Worm (Caenorhabditis elegans): ENCODE results near the gene F16G10.2.

F16G10.2 gene

DNA sequence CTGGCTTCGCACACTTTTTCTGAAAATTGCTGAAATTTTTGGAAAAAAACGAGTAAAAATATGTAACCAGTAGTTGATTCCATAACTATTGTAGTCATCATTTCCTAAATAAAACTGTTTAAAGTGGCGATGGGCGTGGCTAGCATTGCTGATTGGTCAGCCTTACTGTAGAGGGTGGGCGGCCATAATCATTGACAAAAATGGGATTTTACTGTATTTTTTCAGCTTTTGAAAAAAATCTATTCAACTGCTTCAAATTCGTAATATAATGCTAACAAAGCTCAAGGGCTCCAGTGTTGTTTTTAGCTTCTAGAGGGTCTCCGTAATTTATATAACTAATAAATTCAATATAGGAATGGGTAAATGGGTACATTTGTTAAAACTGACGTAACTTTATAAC is 5.1 kb downstream of the F16G10.2 start, which contains the start of gene F16G10.7:
F16G10.7 (minus strand) TSS at position 101 of the 400 bp plus-strand sequence.
- no peak for TF ChIP-seq ama-1 (optimal IDR thresholded peaks at IDR 0.05)
- TF ChIP-seq scrt-1 (GFP tag; IDR thresholded peaks at IDR 0.05): no peak
- TF ChIP-seq F13C5.2 (tag; optimal IDR thresholded peaks at IDR 0.05): no peak
- no peak for TF ChIP-seq tbx-11 (GFP tag; IDR thresholded peaks at IDR 0.05)
- TF ChIP-seq sea-1 (GFP tag; conservative IDR thresholded peaks at IDR 0.05): no peak

- no peak for TF ChIP-seq pes-1 (GFP tag; IDR thresholded peaks at IDR 0.05)
- TF ChIP-seq aly-1 (tag; optimal IDR thresholded peaks at IDR 0.05): no peak
- no peak for TF ChIP-seq flt-1 (GFP tag; IDR thresholded peaks at IDR 0.05)
- TF ChIP-seq hmbx-1 (tag; optimal IDR thresholded peaks at IDR 0.05): no peak
- TF ChIP-seq tra-4 (tag; optimal IDR thresholded peaks at IDR 0.05): no peak
- TF ChIP-seq ceh-36 (tag; optimal IDR thresholded peaks at IDR 0.05): no peak
- no peak for TF ChIP-seq ets-7 (tag; optimal IDR thresholded peaks at IDR 0.05)
- TF ChIP-seq sea-1 (GFP tag; conservative IDR thresholded peaks at IDR 0.05): no peak
- TF ChIP-seq scrt-1 (GFP tag; IDR thresholded peaks at IDR 0.05): no peak
Measured at ce11 chrII:2383334-2383733, 8.3 kb downstream of the F16G10.2 start, which contains the start of gene F16G10.8. Gene F16G10.8 (minus strand): TSS chrII:2383434.

ce11 chrII:2385495-2385894 is 10.4 kb downstream of the F16G10.2 start, which contains the start of gene F16G10.9:
Gene F16G10.9 (minus strand): TSS chrII:2385595.
- TF ChIP-seq ama-1 (optimal IDR thresholded peaks at IDR 0.05) (no peak), flt-1 (GFP tag; IDR thresholded peaks at IDR 0.05) (no peak), F13C5.2 (tag; optimal IDR thresholded peaks at IDR 0.05) (no peak), tbx-37 (GFP tag; conservative IDR thresholded peaks at IDR 0.05) (no peak), tbx-11 (GFP tag; IDR thresholded peaks at IDR 0.05) (no peak), ceh-36 (tag; optimal IDR thresholded peaks at IDR 0.05) (no peak), ceh-13 (GFP tag; optimal IDR thresholded peaks at IDR 0.05) (no peak), hmbx-1 (tag; optimal IDR thresholded peaks at IDR 0.05) (no peak), tra-4 (tag; optimal IDR thresholded peaks at IDR 0.05) (no peak), aly-1 (tag; optimal IDR thresholded peaks at IDR 0.05) (no peak), pes-1 (GFP tag; IDR thresholded peaks at IDR 0.05) (no peak), ets-7 (tag; optimal IDR thresholded peaks at IDR 0.05) (no peak), scrt-1 (GFP tag; IDR thresholded peaks at IDR 0.05) (no peak), hnd-1 (tag; optimal IDR thresholded peaks at IDR 0.05) (no peak), sea-1 (GFP tag; conservative IDR thresholded peaks at IDR 0.05) (no peak), B0310.2 (tag; optimal IDR thresholded peaks at IDR 0.05) (no peak), hmg-4 (GFP tag; optimal IDR thresholded peaks at IDR 0.05) (no peak)

DNA sequence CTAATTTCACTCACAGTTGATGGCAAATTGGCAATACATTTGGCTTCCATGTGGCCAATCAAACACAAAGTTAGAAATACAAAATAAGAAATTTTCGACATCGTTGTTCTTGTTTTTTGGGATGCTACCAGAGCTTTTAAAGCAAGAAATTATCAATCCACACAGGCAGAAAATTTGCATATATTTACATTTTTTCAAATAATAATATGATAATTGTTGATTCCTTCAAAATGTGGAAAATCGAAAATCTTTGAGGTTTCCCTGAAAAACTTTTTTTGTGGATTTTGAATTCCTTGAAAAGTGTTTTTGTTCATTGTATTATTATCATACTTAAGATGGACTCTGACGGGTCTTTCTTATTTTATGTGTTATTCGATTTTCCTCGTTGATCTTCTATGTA is 15.8 kb downstream of the F16G10.2 start, which contains the start of gene F16G10.10:
F16G10.10 (minus strand) TSS at position 101 of the 400 bp plus-strand sequence.
- TF ChIP-seq ceh-13 (GFP tag; optimal IDR thresholded peaks at IDR 0.05): no peak
- no peak for TF ChIP-seq aly-1 (tag; optimal IDR thresholded peaks at IDR 0.05)
- TF ChIP-seq scrt-1 (GFP tag; IDR thresholded peaks at IDR 0.05): no peak
- no peak for TF ChIP-seq flt-1 (GFP tag; IDR thresholded peaks at IDR 0.05)
- no peak for TF ChIP-seq sea-1 (GFP tag; conservative IDR thresholded peaks at IDR 0.05)
- TF ChIP-seq tbx-37 (GFP tag; conservative IDR thresholded peaks at IDR 0.05): no peak
- TF ChIP-seq hmbx-1 (tag; optimal IDR thresholded peaks at IDR 0.05): no peak

ce11 chrII:2393821-2394220 is 18.7 kb downstream of the F16G10.2 start, which contains the start of gene F16G10.11:
Gene F16G10.11 (minus strand): TSS chrII:2393921.
- TF ChIP-seq ceh-36 (tag; optimal IDR thresholded peaks at IDR 0.05) (no peak), hmg-4 (GFP tag; optimal IDR thresholded peaks at IDR 0.05) (no peak), ets-7 (tag; optimal IDR thresholded peaks at IDR 0.05) (no peak), hnd-1 (tag; optimal IDR thresholded peaks at IDR 0.05) (no peak), flt-1 (GFP tag; IDR thresholded peaks at IDR 0.05) (no peak), sea-1 (GFP tag; conservative IDR thresholded peaks at IDR 0.05) (no peak), tra-4 (tag; optimal IDR thresholded peaks at IDR 0.05) (no peak), aly-1 (tag; optimal IDR thresholded peaks at IDR 0.05) (no peak), hmbx-1 (tag; optimal IDR thresholded peaks at IDR 0.05) (no peak), ceh-13 (GFP tag; optimal IDR thresholded peaks at IDR 0.05) (no peak), tbx-11 (GFP tag; IDR thresholded peaks at IDR 0.05) (no peak)

DNA sequence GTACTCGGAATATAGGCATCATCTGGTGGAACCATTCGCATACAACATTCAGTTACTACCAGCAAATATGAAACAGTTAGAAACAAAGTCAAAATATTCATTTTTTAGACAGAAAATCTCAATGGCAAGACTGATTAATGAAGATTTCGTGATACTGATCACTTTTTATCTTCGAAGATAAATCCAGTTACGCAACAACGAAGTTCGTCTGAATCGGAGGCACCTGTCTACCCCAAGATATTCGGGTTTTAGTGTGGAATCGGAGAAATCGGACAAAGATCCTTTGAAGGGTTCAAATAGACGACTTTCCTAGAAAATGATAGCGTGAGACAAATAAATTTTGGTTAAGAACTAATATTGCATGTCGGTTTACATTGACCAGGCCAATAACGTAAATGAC is 20.8 kb downstream of the F16G10.2 start, which contains the start of gene F16G10.13:
F16G10.13 (minus strand) TSS at position 101 of the 400 bp plus-strand sequence.
- TF ChIP-seq sea-1 (GFP tag; conservative IDR thresholded peaks at IDR 0.05): no peak
- TF ChIP-seq pes-1 (GFP tag; IDR thresholded peaks at IDR 0.05): no peak
- no peak for TF ChIP-seq flt-1 (GFP tag; IDR thresholded peaks at IDR 0.05)
- TF ChIP-seq F13C5.2 (tag; optimal IDR thresholded peaks at IDR 0.05): no peak
- no peak for TF ChIP-seq aly-1 (tag; optimal IDR thresholded peaks at IDR 0.05)
- TF ChIP-seq hnd-1 (tag; optimal IDR thresholded peaks at IDR 0.05): no peak
- no peak for TF ChIP-seq scrt-1 (GFP tag; IDR thresholded peaks at IDR 0.05)
- TF ChIP-seq ets-7 (tag; optimal IDR thresholded peaks at IDR 0.05): no peak
- TF ChIP-seq ama-1 (optimal IDR thresholded peaks at IDR 0.05): no peak
- TF ChIP-seq B0310.2 (tag; optimal IDR thresholded peaks at IDR 0.05): no peak
- TF ChIP-seq tbx-37 (GFP tag; conservative IDR thresholded peaks at IDR 0.05): no peak
- no peak for TF ChIP-seq ceh-36 (tag; optimal IDR thresholded peaks at IDR 0.05)
- no peak for TF ChIP-seq tbx-11 (GFP tag; IDR thresholded peaks at IDR 0.05)
- no peak for TF ChIP-seq hmbx-1 (tag; optimal IDR thresholded peaks at IDR 0.05)
- no peak for TF ChIP-seq hmg-4 (GFP tag; optimal IDR thresholded peaks at IDR 0.05)
- TF ChIP-seq tra-4 (tag; optimal IDR thresholded peaks at IDR 0.05): no peak
- TF ChIP-seq ceh-13 (GFP tag; optimal IDR thresholded peaks at IDR 0.05): no peak

DNA sequence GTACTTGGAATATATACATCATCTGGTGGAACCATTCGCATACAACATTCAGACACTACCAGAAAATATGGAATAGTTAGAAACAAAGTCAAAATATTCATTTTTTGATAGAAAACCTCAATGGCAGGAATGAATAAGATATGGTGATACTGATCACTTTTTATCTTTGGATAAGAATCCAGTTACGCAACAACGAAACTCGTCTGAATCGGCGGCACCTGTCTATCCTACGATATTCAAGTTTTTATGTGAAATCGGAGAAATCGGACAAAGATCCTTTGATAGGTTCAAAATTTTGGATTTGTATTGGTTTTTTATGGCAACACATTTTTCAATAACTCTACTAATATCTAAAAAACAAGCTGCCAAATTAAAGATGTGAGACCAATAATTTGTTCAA is 23.8 kb downstream of the F16G10.2 start, which contains the start of gene F16G10.14:
F16G10.14 (minus strand) TSS at position 101 of the 400 bp plus-strand sequence.
- TF ChIP-seq aly-1 (tag; optimal IDR thresholded peaks at IDR 0.05): no peak
- no peak for TF ChIP-seq ceh-36 (tag; optimal IDR thresholded peaks at IDR 0.05)
- TF ChIP-seq tbx-37 (GFP tag; conservative IDR thresholded peaks at IDR 0.05): no peak
- TF ChIP-seq flt-1 (GFP tag; IDR thresholded peaks at IDR 0.05): no peak
- TF ChIP-seq B0310.2 (tag; optimal IDR thresholded peaks at IDR 0.05): no peak
- no peak for TF ChIP-seq F13C5.2 (tag; optimal IDR thresholded peaks at IDR 0.05)
- no peak for TF ChIP-seq ama-1 (optimal IDR thresholded peaks at IDR 0.05)
- TF ChIP-seq tra-4 (tag; optimal IDR thresholded peaks at IDR 0.05): no peak

- TF ChIP-seq tbx-11 (GFP tag; IDR thresholded peaks at IDR 0.05) (no peak), hmbx-1 (tag; optimal IDR thresholded peaks at IDR 0.05) (no peak), ceh-13 (GFP tag; optimal IDR thresholded peaks at IDR 0.05) (no peak), pes-1 (GFP tag; IDR thresholded peaks at IDR 0.05) (no peak), ceh-36 (tag; optimal IDR thresholded peaks at IDR 0.05) (no peak), aly-1 (tag; optimal IDR thresholded peaks at IDR 0.05) (no peak), ama-1 (optimal IDR thresholded peaks at IDR 0.05) (no peak), F13C5.2 (tag; optimal IDR thresholded peaks at IDR 0.05) (no peak)
Measured at ce11 chrII:2399810-2400209, 24.7 kb downstream of the F16G10.2 start.

Data from whole organism, early embryonic.